Fruit fly (Drosophila melanogaster) whole organism, adult: ENCODE data around the gene nAChRalpha7.

Experiments
- CG11617 ChIP-seq: fragments of 200-800 bp; sonication (Bioruptor generic); optimal IDR thresholded peaks from 2 replicates; lab custom pipeline; 2017; ENCODE audit warnings: mild to moderate bottlenecking, missing biosample characterization, missing genetic modification reagents, missing genetic modification characterization
- CG12768 ChIP-seq: fragments of 200-800 bp; sonication (Bioruptor generic); optimal IDR thresholded peaks from 2 replicates; lab custom pipeline; 2017; ENCODE audit warnings: missing biosample characterization, missing genetic modification characterization, mild to moderate bottlenecking, moderate library complexity, missing genetic modification reagents
- CG14711 ChIP-seq: fragments of 200-800 bp; sonication (Bioruptor generic); optimal IDR thresholded peaks from 2 replicates; lab custom pipeline; 2018; ENCODE audit warnings: missing biosample characterization, mild to moderate bottlenecking, missing genetic modification characterization, moderate library complexity
- CG1620 ChIP-seq: fragments of 200-800 bp; sonication (Bioruptor generic); optimal IDR thresholded peaks from 2 replicates; lab custom pipeline; 2016; ENCODE audit warnings: missing biosample characterization, missing genetic modification characterization
- CG33017 ChIP-seq: fragments of 200-800 bp; sonication (Bioruptor generic); optimal IDR thresholded peaks from 2 replicates; lab custom pipeline; 2018; ENCODE audit warnings: missing biosample characterization, mild to moderate bottlenecking, missing genetic modification characterization, moderate library complexity
- CG5204 ChIP-seq: fragments of 200-800 bp; sonication (Bioruptor generic); optimal IDR thresholded peaks from 2 replicates; lab custom pipeline; 2016; ENCODE audit warnings: missing biosample characterization, missing genetic modification characterization
- CG7045 ChIP-seq: fragments of 200-800 bp; sonication (Bioruptor generic); optimal IDR thresholded peaks from 2 replicates; lab custom pipeline; 2017; ENCODE audit warnings: missing biosample characterization, mild to moderate bottlenecking, missing genetic modification characterization
- CG7101 ChIP-seq: fragments of 200-800 bp; sonication (Bioruptor generic); optimal IDR thresholded peaks from 2 replicates; lab custom pipeline; 2018; ENCODE audit warnings: missing biosample characterization, mild to moderate bottlenecking, missing genetic modification characterization, moderate library complexity
- Hr96 ChIP-seq: fragments of 200-800 bp; sonication (Bioruptor generic); optimal IDR thresholded peaks from 2 replicates; lab custom pipeline; 2016; ENCODE audit warnings: missing biosample characterization, missing genetic modification characterization
- Mnt ChIP-seq: fragments of 200-800 bp; sonication (Bioruptor generic); optimal IDR thresholded peaks from 2 replicates; lab custom pipeline; 2016; ENCODE audit warnings: missing biosample characterization, mild to moderate bottlenecking, missing genetic modification characterization
- bab1 ChIP-seq: fragments of 200-800 bp; sonication (Bioruptor generic); optimal IDR thresholded peaks from 3 replicates; lab custom pipeline; 2019; ENCODE audit warnings: missing biosample characterization, mild to moderate bottlenecking, missing genetic modification characterization, moderate library complexity
- cic ChIP-seq: fragments of 200-800 bp; sonication (Bioruptor generic); optimal IDR thresholded peaks from 2 replicates; lab custom pipeline; 2017; ENCODE audit warnings: missing biosample characterization, mild to moderate bottlenecking, missing genetic modification characterization, moderate library complexity
- kay ChIP-seq: fragments of 200-800 bp; sonication (Bioruptor generic); peaks from one replicate; lab custom pipeline; 2016; ENCODE audit warnings: missing biosample characterization, missing genetic modification characterization, borderline replicate concordance
- ovo ChIP-seq: fragments of 200-800 bp; sonication (Bioruptor generic); optimal IDR thresholded peaks from 2 replicates; lab custom pipeline; 2016; ENCODE audit warnings: missing biosample characterization, missing genetic modification characterization

DNA sequence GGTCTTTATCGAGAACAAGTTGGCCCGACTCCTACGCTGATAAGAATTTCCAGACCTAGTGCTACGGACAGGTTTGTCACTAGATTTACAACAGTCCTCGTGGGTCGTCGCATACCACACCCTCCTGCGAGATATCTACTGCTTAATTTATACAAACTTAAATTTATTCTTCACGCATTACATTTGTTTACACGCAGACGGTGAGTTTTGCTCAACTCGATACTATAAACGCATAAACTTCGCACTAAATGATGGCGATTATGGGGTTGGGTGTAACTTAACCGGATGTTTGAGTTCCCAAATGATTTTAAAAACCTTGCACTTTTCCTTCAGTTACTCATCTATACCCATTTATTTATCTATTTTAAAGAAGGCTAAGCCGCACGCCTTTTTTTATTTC lies 67.6 kb downstream of the nAChRalpha7 start:
- no peak for TF ChIP-seq kay (GFP tag; lab: Kevin White, UChicago)
- no peak for TF ChIP-seq bab1 (GFP tag; lab: Kevin White, UChicago)
- TF ChIP-seq CG33017 (tag; lab: Kevin White, UChicago) = no peak
- TF ChIP-seq CG12768 (GFP tag; lab: Kevin White, UChicago) = no peak
- TF ChIP-seq cic (GFP tag; lab: Kevin White, UChicago) = no peak
- TF ChIP-seq CG1620 (GFP tag; lab: Kevin White, UChicago) = no peak
- TF ChIP-seq Mnt (GFP tag; lab: Kevin White, UChicago) = no peak
- no peak for TF ChIP-seq ovo (GFP tag; lab: Kevin White, UChicago)
- TF ChIP-seq CG7101 = no peak
- TF ChIP-seq Hr96 (GFP tag; lab: Kevin White, UChicago) = no peak
- no peak for TF ChIP-seq CG5204 (GFP tag; lab: Kevin White, UChicago)
- TF ChIP-seq CG14711 (tag; lab: Kevin White, UChicago) = no peak
- TF ChIP-seq CG7045 (GFP tag; lab: Kevin White, UChicago) = no peak
- TF ChIP-seq CG11617 (GFP tag; lab: Kevin White, UChicago) = no peak
